Worm (Caenorhabditis elegans) whole organism, L1 larva: Measurements from ENCODE around the gene npp-15.

Experiments
- hlh-17 ChIP-seq: fragments of 200-800 bp; sonication (Bioruptor generic); optimal IDR thresholded peaks from 2 replicates; lab custom pipeline; 2018; ENCODE audit warnings: missing genetic modification characterization, mild to moderate bottlenecking, missing compliant biosample characterization, moderate library complexity, borderline replicate concordance
- lin-13 ChIP-seq: fragments of 150-350 bp; optimal IDR thresholded peaks from 2 replicates; lab custom pipeline; 2014; ENCODE audit warnings: missing biosample characterization, missing genetic modification reagents, missing genetic modification characterization

DNA sequence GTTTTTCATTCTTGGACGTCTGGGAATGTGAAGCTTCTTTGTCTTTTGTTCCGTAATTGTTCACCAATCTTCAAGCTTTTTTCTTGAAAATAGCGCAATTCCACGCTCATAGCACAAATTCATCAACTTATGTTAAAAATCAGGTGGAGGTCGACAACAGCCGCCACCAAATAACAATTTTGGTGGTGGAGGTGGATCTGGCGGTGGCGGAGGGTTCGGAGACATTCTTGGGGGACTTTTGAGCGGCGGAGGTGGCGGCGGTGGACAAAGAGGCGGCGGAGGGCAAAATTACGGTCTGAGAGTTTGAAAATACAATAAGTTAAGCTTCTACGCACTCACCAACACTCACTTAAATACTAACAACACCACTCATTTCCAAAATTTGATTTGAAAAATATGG lies 53.1 kb downstream of the npp-15 start:
- no peak for TF ChIP-seq hlh-17 (GFP tag; lab: Kevin White, UChicago)
- no peak for TF ChIP-seq lin-13
